Fruit fly (Drosophila melanogaster): Measurements from ENCODE around the gene Abp1.

Abp1 gene

dm6 chr3L:13451562-13451961, 34.5 kb downstream of the Abp1 start (continued):
- peak in 1 of 2 experiments; percentile 33 for TF ChIP-seq Hr51 (GFP tag; optimal IDR thresholded peaks at IDR 0.05)
- TF ChIP-seq Oli (tag; optimal IDR thresholded peaks at IDR 0.05), result peak; percentile 22
- no peak for TF ChIP-seq Spps (tag; optimal IDR thresholded peaks at IDR 0.05)
- TF ChIP-seq Bgb (GFP tag; IDR thresholded peaks at IDR 0.05; ENCODE audit: partially characterized antibody), result no peak
- TF ChIP-seq CG18476 (GFP tag; optimal IDR thresholded peaks at IDR 0.05), result no peak
- peak; percentile 38 for TF ChIP-seq CG2678 (tag; optimal IDR thresholded peaks at IDR 0.05)
- no peak for TF ChIP-seq Usf (GFP tag; optimal IDR thresholded peaks at IDR 0.05)
- TF ChIP-seq Med (GFP tag), result peak; percentile 70
- TF ChIP-seq CG6654 (GFP tag; optimal IDR thresholded peaks at IDR 0.05), result no peak
- TF ChIP-seq CG9797 (GFP tag; optimal IDR thresholded peaks at IDR 0.05), result no peak
- no peak for TF ChIP-seq E2f2 (GFP tag; IDR thresholded peaks at IDR 0.05)
- TF ChIP-seq CG31365 (tag; optimal IDR thresholded peaks at IDR 0.05), result no peak
- peak; percentile 24; the same call in 1 of the 3 replicates for TF ChIP-seq row (GFP tag; IDR thresholded peaks at IDR 0.05)
- TF ChIP-seq Pdp1 (GFP tag; optimal IDR thresholded peaks at IDR 0.05), result peak in 1 of 2 experiments; percentile 81
- peak; percentile 4 to 90 for TF ChIP-seq insv (GFP tag; optimal IDR thresholded peaks at IDR 0.05)
- peak; percentile 33 for TF ChIP-seq CG7839 (tag; optimal IDR thresholded peaks at IDR 0.05)
- peak; percentile 1 for TF ChIP-seq Xbp1 (GFP tag; optimal IDR thresholded peaks at IDR 0.05)
- TF ChIP-seq D19A (tag; optimal IDR thresholded peaks at IDR 0.05), result peak; percentile 81
- no peak for TF ChIP-seq lilli (GFP tag; optimal IDR thresholded peaks at IDR 0.05)
- TF ChIP-seq CG12659 (GFP tag; optimal IDR thresholded peaks at IDR 0.05), result no peak
- TF ChIP-seq ase (GFP tag; IDR thresholded peaks at IDR 0.05), result no peak

dm6 chr3L:13450177-13450793, 35.8 kb downstream of the Abp1 start, which contains the start of the genes JMJD7 and CG10738:
JMJD7 (minus strand) TSS chr3L:13450283.
CG10738 (plus strand) TSS chr3L:13450770.
- TF ChIP-seq Hr39 (optimal IDR thresholded peaks at IDR 0.05) (no peak), CG7963 (GFP tag; IDR thresholded peaks at IDR 0.05; ENCODE audit: partially characterized antibody) (no peak), wek (GFP tag; optimal IDR thresholded peaks at IDR 0.05) (no peak), CG33213 (GFP tag; optimal IDR thresholded peaks at IDR 0.05) (no peak), disco-r (GFP tag; optimal IDR thresholded peaks at IDR 0.05) (no peak), zfh2 (GFP tag; optimal IDR thresholded peaks at IDR 0.05) (peak; percentile 31), CG9727 (GFP tag; optimal IDR thresholded peaks at IDR 0.05) (peak; percentile 63), Xbp1 (GFP tag; optimal IDR thresholded peaks at IDR 0.05) (peak; percentile 57), CG12769 (tag; optimal IDR thresholded peaks at IDR 0.05) (no peak), gcm (GFP tag; optimal IDR thresholded peaks at IDR 0.05) (no peak), Oli (tag; optimal IDR thresholded peaks at IDR 0.05) (no peak), pfk (GFP tag; optimal IDR thresholded peaks at IDR 0.05) (no peak), CG18764 (GFP tag; optimal IDR thresholded peaks at IDR 0.05) (peak; percentile 73), Stat92E (GFP tag; optimal IDR thresholded peaks at IDR 0.05) (no peak), CG11085 (GFP tag; IDR thresholded peaks at IDR 0.05) (peak; percentile 63), CG3407 (GFP tag; optimal IDR thresholded peaks at IDR 0.05) (no peak), CG32767 (GFP tag; IDR thresholded peaks at IDR 0.05) (no peak), Side (GFP tag; optimal IDR thresholded peaks at IDR 0.05) (no peak), salm (tag; optimal IDR thresholded peaks at IDR 0.05) (no peak), Taf1 (GFP tag; IDR thresholded peaks at IDR 0.05) (peak; percentile 54; the same call in 1 of the 2 replicates), B-H2 (GFP tag; optimal IDR thresholded peaks at IDR 0.05) (no peak), Nf-YC (tag; optimal IDR thresholded peaks at IDR 0.05) (peak; percentile 19), CG4617 (GFP tag; optimal IDR thresholded peaks at IDR 0.05; ENCODE audit: borderline replicate concordance) (no peak), phol (tag; optimal IDR thresholded peaks at IDR 0.05) (peak; percentile 48), Usf (GFP tag; optimal IDR thresholded peaks at IDR 0.05) (no peak), sima (GFP tag; optimal IDR thresholded peaks at IDR 0.05) (no peak), H2.0 (GFP tag; IDR thresholded peaks at IDR 0.05) (peak; percentile 63), sna (GFP tag; IDR thresholded peaks at IDR 0.05; ENCODE audit: partially characterized antibody) (no peak), CG6272 (GFP tag; IDR thresholded peaks at IDR 0.05) (peak; percentile 69; the same call in 1 of the 2 replicates), CG2116 (GFP tag; optimal IDR thresholded peaks at IDR 0.05) (peak; percentile 23), CG9609 (GFP tag; optimal IDR thresholded peaks at IDR 0.05) (no peak)

Measured in whole organism, embryonic.